Worm (Caenorhabditis elegans) whole organism, L4 larva: ENCODE measurements around the gene T25C12.3.
A peak's percentile ranks its signal among the peaks of the same experiment; 100 is the strongest.

Source experiments
- D1046.2 ChIP-seq: fragments of 200-800 bp; sonication (Bioruptor generic); IDR thresholded peaks from 2 replicates; pipeline ENCODE4 v1.3.6; 2022; ENCODE audit warnings: missing genetic modification characterization, missing compliant biosample characterization
- F10B5.3 ChIP-seq: sonication (generic microtip); optimal IDR thresholded peaks from 2 replicates; lab custom pipeline; 2016; ENCODE audit warnings: mild to moderate bottlenecking, missing genetic modification characterization, missing compliant biosample characterization
- F26F4.8 ChIP-seq: fragments of 200-800 bp; sonication (Bioruptor generic); conservative IDR thresholded peaks from 2 replicates; pipeline ENCODE4 v1.3.6; 2022; ENCODE audit warnings: missing genetic modification characterization, missing compliant biosample characterization
- F44E2.7 ChIP-seq: fragments of 200-800 bp; sonication (Bioruptor generic); IDR thresholded peaks from 2 replicates; pipeline ENCODE4 v2.1.2; 2022; ENCODE audit warnings: missing genetic modification characterization, missing compliant biosample characterization
- Y105C5A.15 ChIP-seq: fragments of 200-800 bp; sonication (Bioruptor generic); IDR thresholded peaks from 2 replicates; pipeline ENCODE4 v1.3.6; 2022; ENCODE audit warnings: missing genetic modification characterization, missing compliant biosample characterization
- Y5F2A.4 ChIP-seq: fragments of 200-800 bp; sonication (Bioruptor generic); optimal IDR thresholded peaks from 2 replicates; lab custom pipeline; 2018; ENCODE audit warnings: mild to moderate bottlenecking, missing genetic modification characterization, missing compliant biosample characterization
- Y75B8A.6 ChIP-seq: fragments of 200-800 bp; sonication (Bioruptor generic); IDR thresholded peaks from 2 replicates; pipeline ENCODE4 v1.3.6; 2022; ENCODE audit warnings: missing genetic modification reagents, missing genetic modification characterization, missing compliant biosample characterization
- ZK546.5 ChIP-seq, 2 experiments: sonication (generic microtip); optimal IDR thresholded peaks; 2 replicates each; lab custom pipeline; 2017; ENCODE audit warnings: missing biosample characterization in 2 of 2, missing genetic modification characterization in 2 of 2
- aha-1 ChIP-seq: fragments of 150-350 bp; peaks from one replicate; lab custom pipeline; 2014; ENCODE audit warnings: missing biosample characterization, missing genetic modification characterization
- aly-2 ChIP-seq: sonication (generic microtip); optimal IDR thresholded peaks from 2 replicates; lab custom pipeline; 2018; ENCODE audit warnings: missing biosample characterization, missing genetic modification characterization
- attf-4 ChIP-seq: sonication (generic microtip); optimal IDR thresholded peaks from 3 replicates; lab custom pipeline; 2017; ENCODE audit warnings: missing biosample characterization, missing genetic modification characterization
- ceh-28 ChIP-seq: fragments of 150-350 bp; optimal IDR thresholded peaks from 2 replicates; lab custom pipeline; 2014; ENCODE audit warnings: missing biosample characterization, missing genetic modification reagents, missing genetic modification characterization
- ceh-32 ChIP-seq: sonication (generic microtip); optimal IDR thresholded peaks from 2 replicates; lab custom pipeline; 2016; ENCODE audit warnings: mild to moderate bottlenecking, missing genetic modification characterization, missing compliant biosample characterization; ENCODE audit not compliant: poor library complexity
- ctbp-1 ChIP-seq: fragments of 200-800 bp; sonication (Bioruptor generic); IDR thresholded peaks from 2 replicates; pipeline ENCODE4 v1.3.6; 2022; ENCODE audit warnings: missing genetic modification reagents, missing genetic modification characterization, missing compliant biosample characterization
- daf-12 ChIP-seq: fragments of 150-350 bp; optimal IDR thresholded peaks from 2 replicates; lab custom pipeline; 2014; ENCODE audit warnings: missing biosample characterization, missing genetic modification reagents, missing genetic modification characterization
- daf-8 ChIP-seq: fragments of 200-800 bp; sonication (Bioruptor generic); IDR thresholded peaks from 2 replicates; pipeline ENCODE4 v1.3.6; 2022; ENCODE audit warnings: missing genetic modification characterization, missing compliant biosample characterization
- duxl-1 ChIP-seq: sonication (generic microtip); optimal IDR thresholded peaks from 2 replicates; lab custom pipeline; 2016; ENCODE audit warnings: mild to moderate bottlenecking, missing genetic modification characterization, moderate library complexity, missing compliant biosample characterization; ENCODE audit not compliant: poor library complexity
- dve-1 ChIP-seq: sonication (generic microtip); optimal IDR thresholded peaks from 2 replicates; lab custom pipeline; 2017; ENCODE audit warnings: antibody characterized with exemption, mild to moderate bottlenecking, missing genetic modification characterization, missing compliant biosample characterization; ENCODE audit not compliant: insufficient read depth
- gei-8 ChIP-seq: fragments of 200-800 bp; sonication (Bioruptor generic); optimal IDR thresholded peaks from 2 replicates; lab custom pipeline; 2018; ENCODE audit warnings: mild to moderate bottlenecking, missing genetic modification characterization, missing compliant biosample characterization
- hlh-11 ChIP-seq: fragments of 200-800 bp; sonication (Bioruptor generic); optimal IDR thresholded peaks from 2 replicates; lab custom pipeline; 2018; ENCODE audit warnings: mild to moderate bottlenecking, missing genetic modification characterization, missing compliant biosample characterization
- jun-1 ChIP-seq: fragments of 150-350 bp; optimal IDR thresholded peaks from 2 replicates; lab custom pipeline; 2014; ENCODE audit warnings: missing biosample characterization, missing genetic modification reagents, missing genetic modification characterization
- lim-7 ChIP-seq: fragments of 200-800 bp; sonication (Bioruptor generic); IDR thresholded peaks from 2 replicates; pipeline ENCODE4 v1.3.6; 2022; ENCODE audit warnings: missing genetic modification characterization, missing compliant biosample characterization
- lin-15B ChIP-seq: fragments of 150-350 bp; sonication (generic microtip); optimal IDR thresholded peaks from 3 replicates; lab custom pipeline; 2014; ENCODE audit warnings: missing biosample characterization, missing genetic modification characterization
- lin-38 ChIP-seq: fragments of 200-800 bp; sonication (Bioruptor generic); IDR thresholded peaks from 2 replicates; pipeline ENCODE4 v1.3.6; 2022; ENCODE audit warnings: missing genetic modification reagents, missing genetic modification characterization, missing compliant biosample characterization
- lir-3 ChIP-seq: sonication (generic microtip); optimal IDR thresholded peaks from 2 replicates; lab custom pipeline; 2016; ENCODE audit warnings: mild to moderate bottlenecking, missing genetic modification characterization, missing compliant biosample characterization
- madf-5 ChIP-seq, 2 experiments: fragments of 200-800 bp; sonication (Bioruptor generic); IDR thresholded peaks; 2 replicates each; pipeline ENCODE4 v1.3.6; 2022; ENCODE audit warnings: missing compliant biosample characterization in 2 of 2, missing genetic modification characterization in 2 of 2
- mep-1 ChIP-seq: fragments of 150-350 bp; sonication (generic microtip); optimal IDR thresholded peaks from 3 replicates; lab custom pipeline; 2014; ENCODE audit warnings: missing biosample characterization, missing genetic modification characterization
- mes-2 ChIP-seq: sonication (generic microtip); optimal IDR thresholded peaks from 2 replicates; lab custom pipeline; 2016; ENCODE audit warnings: missing genotype, mild to moderate bottlenecking, missing genetic modification characterization, missing compliant biosample characterization; ENCODE audit not compliant: poor library complexity, severe bottlenecking
- nhr-10 ChIP-seq: fragments of 150-350 bp; optimal IDR thresholded peaks from 2 replicates; lab custom pipeline; 2014; ENCODE audit warnings: missing biosample characterization, missing genetic modification characterization
- nhr-111 ChIP-seq: fragments of 200-800 bp; sonication (Bioruptor generic); optimal IDR thresholded peaks from 2 replicates; lab custom pipeline; 2018; ENCODE audit warnings: mild to moderate bottlenecking, missing genetic modification characterization, missing compliant biosample characterization
- nhr-25 ChIP-seq: sonication (generic microtip); optimal IDR thresholded peaks from 2 replicates; lab custom pipeline; 2017; ENCODE audit warnings: missing genetic modification characterization, mild to moderate bottlenecking, missing compliant biosample characterization, antibody characterized with exemption, moderate library complexity, borderline replicate concordance; ENCODE audit not compliant: insufficient read depth
- nhr-28 ChIP-seq: fragments of 150-350 bp; optimal IDR thresholded peaks from 2 replicates; lab custom pipeline; 2014; ENCODE audit warnings: missing biosample characterization, missing genetic modification characterization
- nhr-41 ChIP-seq: fragments of 200-800 bp; sonication (Bioruptor generic); IDR thresholded peaks from 2 replicates; pipeline ENCODE4 v1.3.6; 2022; ENCODE audit warnings: missing genetic modification reagents, missing genetic modification characterization, missing compliant biosample characterization
- nhr-48 ChIP-seq: sonication (generic microtip); optimal IDR thresholded peaks from 2 replicates; lab custom pipeline; 2016; ENCODE audit warnings: mild to moderate bottlenecking, missing genetic modification characterization, missing compliant biosample characterization
- nhr-77 ChIP-seq: fragments of 150-350 bp; optimal IDR thresholded peaks from 2 replicates; lab custom pipeline; 2014; ENCODE audit warnings: missing biosample characterization, missing genetic modification characterization
- php-3 ChIP-seq: fragments of 200-800 bp; sonication (Bioruptor generic); IDR thresholded peaks from 2 replicates; pipeline ENCODE4 v1.3.6; 2022; ENCODE audit warnings: missing genetic modification reagents, missing genetic modification characterization, missing compliant biosample characterization
- pqm-1 ChIP-seq: sonication (generic microtip); optimal IDR thresholded peaks from 2 replicates; lab custom pipeline; 2017; ENCODE audit warnings: missing biosample characterization, missing genetic modification characterization
- saeg-2 ChIP-seq: fragments of 200-800 bp; sonication (Bioruptor generic); IDR thresholded peaks from 2 replicates; pipeline ENCODE4 v1.3.6; 2022; ENCODE audit warnings: missing genetic modification reagents, missing genetic modification characterization, missing compliant biosample characterization
- sdz-12 ChIP-seq: fragments of 200-800 bp; sonication (Bioruptor generic); optimal IDR thresholded peaks from 2 replicates; lab custom pipeline; 2018; ENCODE audit warnings: mild to moderate bottlenecking, missing genetic modification characterization, missing compliant biosample characterization
- snpc-1.2 ChIP-seq: fragments of 200-800 bp; sonication (Bioruptor generic); IDR thresholded peaks from 2 replicates; pipeline ENCODE4 v1.3.6; 2022; ENCODE audit warnings: missing genetic modification reagents, missing genetic modification characterization, missing compliant biosample characterization
- snpc-4 ChIP-seq: fragments of 150-350 bp; optimal IDR thresholded peaks from 2 replicates; lab custom pipeline; 2014; ENCODE audit warnings: missing biosample characterization, missing genetic modification characterization
- spr-1 ChIP-seq: sonication (generic microtip); optimal IDR thresholded peaks from 2 replicates; lab custom pipeline; 2016; ENCODE audit warnings: mild to moderate bottlenecking, missing genetic modification characterization, missing compliant biosample characterization
- tag-97 ChIP-seq: fragments of 200-800 bp; sonication (Bioruptor generic); IDR thresholded peaks from 2 replicates; pipeline ENCODE4 v1.3.6; 2022; ENCODE audit warnings: missing genetic modification characterization, missing compliant biosample characterization
- unc-62 ChIP-seq, 3 experiments: fragments of 150-350 bp in 1 of 3; sonication (generic microtip); optimal IDR thresholded peaks in 2 of 3; peaks in 1 of 3; 1 replicate in 1 of 3; 2 replicates in 2 of 3; lab custom pipeline; 2014 to 2017; ENCODE audit warnings: missing biosample characterization in 3 of 3, missing genetic modification characterization in 3 of 3, missing genetic modification reagents in 3 of 3, missing genotype in 1 of 3
- zip-11 ChIP-seq: fragments of 200-800 bp; sonication (Bioruptor generic); IDR thresholded peaks from 2 replicates; pipeline ENCODE4 v1.3.6; 2022; ENCODE audit warnings: missing genetic modification characterization, missing compliant biosample characterization
- ztf-7 ChIP-seq: fragments of 150-350 bp; optimal IDR thresholded peaks from 2 replicates; lab custom pipeline; 2014; ENCODE audit warnings: missing biosample characterization, missing genetic modification characterization

T25C12.3 gene

DNA sequence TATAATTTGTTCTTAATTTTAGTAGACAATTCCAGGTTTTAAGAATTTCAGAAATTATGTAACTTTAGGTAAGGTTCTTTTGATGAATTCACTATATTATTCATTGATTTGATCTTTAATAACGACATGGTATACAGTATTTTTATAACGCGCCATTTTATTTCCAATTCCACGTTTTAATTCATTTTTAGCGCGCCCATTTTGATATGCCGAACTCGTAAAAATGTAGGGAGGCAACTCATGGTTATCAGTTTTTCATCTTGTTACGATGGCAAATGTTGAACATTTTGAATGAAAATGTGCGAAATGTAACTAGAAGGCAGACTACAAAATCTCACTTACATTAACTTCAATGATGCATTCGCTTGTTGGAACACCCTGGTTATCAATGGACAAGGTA lies 928 bp downstream of the T25C12.3 start (continued):
- TF ChIP-seq nhr-10 (no peak), F10B5.3 (tag; lab: Kevin White, UChicago) (no peak), pqm-1 (tag; lab: Kevin White, UChicago) (peak; percentile 77), jun-1 (tag; lab: Kevin White, UChicago) (no peak), D1046.2 (no peak), lir-3 (tag; lab: Kevin White, UChicago) (no peak), lin-15B (tag; lab: Kevin White, UChicago) (no peak), daf-12 (tag; lab: Kevin White, UChicago) (no peak), nhr-25 (tag; lab: Kevin White, UChicago) (no peak), F44E2.7 (GFP tag; lab: Robert Waterston, UW) (no peak), daf-8 (GFP tag; lab: Robert Waterston, UW) (no peak), lim-7 (GFP tag; lab: Robert Waterston, UW) (no peak), aly-2 (tag; lab: Kevin White, UChicago) (no peak), tag-97 (GFP tag; lab: Robert Waterston, UW) (no peak), F26F4.8 (GFP tag; lab: Robert Waterston, UW) (no peak), php-3 (GFP tag; lab: Robert Waterston, UW) (peak; percentile 84), ceh-32 (tag; lab: Kevin White, UChicago) (no peak), hlh-11 (tag; lab: Kevin White, UChicago) (peak; percentile 7), nhr-48 (tag; lab: Kevin White, UChicago) (no peak), ceh-28 (tag; lab: Kevin White, UChicago) (no peak), ctbp-1 (GFP tag; lab: Robert Waterston, UW) (no peak), sdz-12 (GFP tag; lab: Kevin White, UChicago) (no peak), Y5F2A.4 (GFP tag; lab: Kevin White, UChicago) (no peak), aha-1 (no peak), Y75B8A.6 (GFP tag; lab: Robert Waterston, UW) (no peak), nhr-111 (no peak), saeg-2 (no peak)

DNA sequence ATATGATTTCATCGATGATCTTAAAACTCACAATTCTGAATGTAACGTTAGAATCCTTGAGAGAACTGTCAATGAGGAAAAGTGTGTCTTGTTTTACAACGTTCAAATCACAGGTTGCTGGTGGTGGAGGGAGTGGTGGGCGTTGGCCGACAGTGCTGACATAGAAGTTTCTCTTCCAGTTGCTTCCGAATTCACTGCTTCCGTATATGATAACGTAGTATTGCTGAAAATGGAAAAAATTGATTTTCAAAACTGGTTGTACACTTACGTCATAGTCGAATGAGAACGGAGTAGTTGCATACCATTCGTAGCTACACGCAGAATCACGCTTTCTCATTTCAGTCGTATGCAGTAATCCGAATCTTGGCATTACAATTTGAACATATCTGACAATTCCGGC lies 8.0 kb downstream of the T25C12.3 start:
- TF ChIP-seq nhr-41 (GFP tag; lab: Robert Waterston, UW) (no peak), nhr-28 (tag; lab: Kevin White, UChicago) (no peak), zip-11 (GFP tag; lab: Robert Waterston, UW) (no peak), ZK546.5 (tag; optimal IDR thresholded peaks at IDR 0.05; lab: Kevin White, UChicago) (no peak), unc-62 (GFP tag; optimal IDR thresholded peaks at IDR 0.05 in 1 of 2; lab: Kevin White, UChicago) (peak in 1 of 2 experiments; percentile 93), unc-62 (tag; optimal IDR thresholded peaks at IDR 0.05; lab: Kevin White, UChicago) (no peak)
- TF ChIP-seq, all 104 proteins: peak for 1

DNA sequence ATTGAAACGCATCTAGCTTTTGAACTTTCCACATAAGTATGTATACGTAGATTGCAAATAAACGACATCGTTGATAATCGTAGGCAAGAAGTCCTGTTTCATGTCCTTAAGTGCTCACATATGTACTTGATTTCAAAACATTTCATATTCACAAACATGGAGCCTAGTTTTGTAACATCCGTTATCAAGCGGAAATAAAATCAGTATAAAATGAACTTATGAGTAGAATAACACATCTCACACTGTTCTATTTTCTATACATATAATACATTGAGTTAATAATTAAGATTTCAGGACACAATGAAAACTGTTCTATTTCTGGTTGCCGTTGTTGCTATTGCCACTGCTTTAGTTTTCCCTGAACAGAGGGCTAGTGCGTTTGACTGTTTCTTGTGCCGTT lies 10.0 kb downstream of the T25C12.3 start, which contains the start of gene spp-21:
Gene spp-21 (plus strand): TSS at position 301 of the 400 bp plus-strand sequence.
- no peak for TF ChIP-seq snpc-4
- no peak for TF ChIP-seq snpc-1.2
- TF ChIP-seq dve-1 (tag; lab: Kevin White, UChicago) = no peak
- TF ChIP-seq mep-1 (tag; lab: Kevin White, UChicago) = no peak
- no peak for TF ChIP-seq ceh-28 (tag; lab: Kevin White, UChicago)
- TF ChIP-seq mes-2 (tag; lab: Kevin White, UChicago) = no peak
- no peak for TF ChIP-seq attf-4 (tag; lab: Kevin White, UChicago)
- TF ChIP-seq ztf-7 (tag; lab: Kevin White, UChicago) = no peak
- no peak for TF ChIP-seq ZK546.5 (tag; optimal IDR thresholded peaks at IDR 0.05; lab: Kevin White, UChicago)
- no peak for TF ChIP-seq nhr-77 (tag; lab: Kevin White, UChicago)
- no peak for TF ChIP-seq duxl-1 (tag; lab: Kevin White, UChicago)
- TF ChIP-seq lin-38 = no peak
- TF ChIP-seq Y105C5A.15 (GFP tag; lab: Robert Waterston, UW) = no peak
- TF ChIP-seq gei-8 = no peak
- no peak for TF ChIP-seq madf-5 (GFP tag; IDR thresholded peaks at IDR 0.05; lab: Robert Waterston, UW)
- no peak for TF ChIP-seq spr-1 (tag; lab: Kevin White, UChicago)
